Fruit fly (Drosophila melanogaster): Measurements from ENCODE around the gene Svip.

The Svip gene

DNA sequence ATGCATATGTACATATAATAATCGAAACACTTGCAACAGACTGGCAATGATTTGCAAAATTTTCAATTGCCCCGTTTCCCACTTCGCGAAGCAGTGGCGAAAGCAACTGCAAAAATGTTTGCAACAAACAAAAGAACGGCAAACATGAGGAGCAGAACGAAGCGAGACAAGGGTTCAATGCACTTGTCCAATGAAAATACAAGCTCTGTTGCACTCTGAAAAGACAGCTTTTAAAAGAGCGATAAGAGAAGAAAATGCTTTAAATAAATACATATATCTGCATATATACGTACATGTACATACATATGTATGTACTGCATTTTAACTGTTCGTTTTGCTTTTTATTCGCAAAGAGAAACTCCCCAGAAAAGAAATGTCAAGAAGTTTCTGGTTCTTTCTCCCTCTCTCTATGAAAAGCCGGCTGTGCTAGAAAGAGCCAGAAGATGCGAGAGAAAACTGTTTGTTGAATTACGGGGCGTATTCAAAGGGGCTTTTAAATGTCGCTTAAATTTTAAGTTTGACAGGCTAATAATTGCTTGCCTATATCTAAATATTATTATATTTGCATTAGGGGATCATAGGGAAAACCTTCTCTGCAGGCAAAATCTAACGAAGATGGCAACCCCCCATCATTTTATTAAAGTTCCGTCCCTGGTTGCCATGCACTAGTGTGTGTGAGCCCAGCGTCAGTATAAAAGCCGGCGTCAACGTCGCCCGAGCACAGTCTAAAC is 24.7 kb downstream of the Svip start, which contains the start of gene Hsp27 (continued):
- TF ChIP-seq MESR4 (GFP tag; optimal IDR thresholded peaks at IDR 0.05) (peak; percentile 63), ase (GFP tag; IDR thresholded peaks at IDR 0.05) (peak; percentile 98), CG7271 (tag; optimal IDR thresholded peaks at IDR 0.05) (peak; percentile 90), Sry-β (GFP tag; optimal IDR thresholded peaks at IDR 0.05) (peak; percentile 70), fd3F (GFP tag; optimal IDR thresholded peaks at IDR 0.05) (peak; percentile 94), Dbx (GFP tag; IDR thresholded peaks at IDR 0.05) (peak; percentile 97), CG11093 (GFP tag; IDR thresholded peaks at IDR 0.05) (peak; percentile 98), CG3163 (GFP tag; optimal IDR thresholded peaks at IDR 0.05) (peak; percentile 69), hkb (optimal IDR thresholded peaks at IDR 0.05) (no peak), hkb (GFP tag; IDR thresholded peaks at IDR 0.05) (peak; percentile 99), CG7372 (GFP tag; IDR thresholded peaks at IDR 0.05) (peak; percentile 97), NfI (GFP tag; optimal IDR thresholded peaks at IDR 0.05) (peak; percentile 97), gce (GFP tag; IDR thresholded peaks at IDR 0.05) (peak; percentile 98), dpn (GFP tag; optimal IDR thresholded peaks at IDR 0.05) (peak; percentile 96 to 98), CG4360 (GFP tag; IDR thresholded peaks at IDR 0.05) (peak; percentile 86), seq (GFP tag; IDR thresholded peaks at IDR 0.05) (peak; percentile 97), ATbp (GFP tag; optimal IDR thresholded peaks at IDR 0.05) (peak; percentile 99), CG10959 (GFP tag; IDR thresholded peaks at IDR 0.05) (peak; percentile 95), CG14860 (GFP tag; IDR thresholded peaks at IDR 0.05; ENCODE audit: partially characterized antibody) (no peak), Rx (GFP tag; IDR thresholded peaks at IDR 0.05) (peak; percentile 99), Dll (GFP tag; IDR thresholded peaks at IDR 0.05; ENCODE audit: partially characterized antibody) (0 out of 4 replicates have a peak, but pooled peaks have one; percentile 33), Scr (GFP tag; IDR thresholded peaks at IDR 0.05; ENCODE audit: partially characterized antibody) (no peak), trem (tag; optimal IDR thresholded peaks at IDR 0.05) (peak; percentile 96), ara (GFP tag; IDR thresholded peaks at IDR 0.05) (peak; percentile 99), unpg (GFP tag; optimal IDR thresholded peaks at IDR 0.05) (peak; percentile 99), CG2889 (GFP tag; IDR thresholded peaks at IDR 0.05) (peak; percentile 94), CG12769 (tag; optimal IDR thresholded peaks at IDR 0.05) (peak; percentile 92), CG33213 (GFP tag; optimal IDR thresholded peaks at IDR 0.05) (peak; percentile 96), CG6765 (GFP tag; optimal IDR thresholded peaks at IDR 0.05) (peak; percentile 88), CG2129 (GFP tag; IDR thresholded peaks at IDR 0.05; ENCODE audit: partially characterized antibody) (no peak), Neu2 (GFP tag; optimal IDR thresholded peaks at IDR 0.05; ENCODE audit: borderline replicate concordance) (no peak), Fer3 (tag; optimal IDR thresholded peaks at IDR 0.05) (peak; percentile 97), MBD-R2 (GFP tag; IDR thresholded peaks at IDR 0.05) (peak; percentile 96), CG10366 (GFP tag; IDR thresholded peaks at IDR 0.05) (peak; percentile 97), Adf1 (GFP tag; IDR thresholded peaks at IDR 0.05) (peak; percentile 87), Hmx (GFP tag; optimal IDR thresholded peaks at IDR 0.05) (peak; percentile 83), CG32772 (GFP tag; IDR thresholded peaks at IDR 0.05) (peak; percentile 99), Sry-δ (GFP tag; optimal IDR thresholded peaks at IDR 0.05) (peak; percentile 61), CG5953 (GFP tag; IDR thresholded peaks at IDR 0.05) (peak; percentile 97), Bdp1 (GFP tag; optimal IDR thresholded peaks at IDR 0.05) (peak; percentile 83), CG4617 (GFP tag; optimal IDR thresholded peaks at IDR 0.05; ENCODE audit: borderline replicate concordance) (peak; percentile 96), Myb (GFP tag; optimal IDR thresholded peaks at IDR 0.05) (peak; percentile 76), lola (GFP tag; optimal IDR thresholded peaks at IDR 0.05) (peak in 1 of 3 experiments; percentile 95), Chrac-16 (GFP tag; optimal IDR thresholded peaks at IDR 0.05) (peak; percentile 98), dmrt99B (tag; optimal IDR thresholded peaks at IDR 0.05) (peak; percentile 99), yki (optimal IDR thresholded peaks at IDR 0.05) (no peak), CG18764 (GFP tag; optimal IDR thresholded peaks at IDR 0.05) (peak; percentile 97), Mrtf (GFP tag; IDR thresholded peaks at IDR 0.05) (peak; percentile 98), prd (optimal IDR thresholded peaks at IDR 0.05) (no peak), prd (GFP tag; IDR thresholded peaks at IDR 0.05) (peak; percentile 99)
